Worm (Caenorhabditis elegans) whole organism, late embryonic: ENCODE data around the gene F21C10.5.

ENCODE experiments used
- C08G9.2 ChIP-seq: sonication (generic microtip); optimal IDR thresholded peaks from 2 replicates; lab custom pipeline; 2016; ENCODE audit warnings: mild to moderate bottlenecking, missing genetic modification characterization, moderate library complexity, missing compliant biosample characterization
- F13H6.1 ChIP-seq: sonication (generic microtip); optimal IDR thresholded peaks from 2 replicates; lab custom pipeline; 2016; ENCODE audit warnings: missing genetic modification characterization, missing compliant biosample characterization
- K09A11.1 ChIP-seq: sonication (generic microtip); optimal IDR thresholded peaks from 2 replicates; lab custom pipeline; 2017; ENCODE audit warnings: antibody characterized with exemption, mild to moderate bottlenecking, missing genetic modification characterization, missing compliant biosample characterization; ENCODE audit not compliant: insufficient read depth
- ceh-30 ChIP-seq: fragments of 150-350 bp; optimal IDR thresholded peaks from 2 replicates; lab custom pipeline; 2014; ENCODE audit warnings: missing biosample characterization, missing genetic modification characterization
- ceh-9 ChIP-seq: sonication (generic microtip); optimal IDR thresholded peaks from 2 replicates; lab custom pipeline; 2016; ENCODE audit warnings: mild to moderate bottlenecking, missing genetic modification characterization, inconsistent platforms, missing compliant biosample characterization
- elt-2 ChIP-seq: sonication (generic microtip); optimal IDR thresholded peaks from 2 replicates; lab custom pipeline; 2016; ENCODE audit warnings: missing genetic modification reagents, missing genetic modification characterization, missing compliant biosample characterization
- hlh-13 ChIP-seq: fragments of 200-800 bp; sonication (Bioruptor generic); optimal IDR thresholded peaks from 2 replicates; lab custom pipeline; 2018; ENCODE audit warnings: mild to moderate bottlenecking, missing genetic modification characterization, missing compliant biosample characterization
- nfya-1 ChIP-seq: sonication (generic microtip); optimal IDR thresholded peaks from 2 replicates; lab custom pipeline; 2017; ENCODE audit warnings: missing genetic modification characterization, mild to moderate bottlenecking, missing compliant biosample characterization, antibody characterized with exemption, moderate library complexity
- odd-2 ChIP-seq: sonication (generic microtip); optimal IDR thresholded peaks from 2 replicates; lab custom pipeline; 2017; ENCODE audit warnings: antibody characterized with exemption, mild to moderate bottlenecking, missing genetic modification characterization, missing compliant biosample characterization
- pha-4 ChIP-seq: fragments of 150-350 bp; optimal IDR thresholded peaks from 2 replicates; lab custom pipeline; 2018; ENCODE audit warnings: missing biosample characterization, missing genetic modification reagents, missing genetic modification characterization
- tbx-7 ChIP-seq: sonication (generic microtip); optimal IDR thresholded peaks from 2 replicates; lab custom pipeline; 2016; ENCODE audit warnings: missing genotype, missing genetic modification characterization, missing compliant biosample characterization
- unc-3 ChIP-seq, 2 experiments: fragments of 200-800 bp in 1 of 2; sonication (Bioruptor generic) in 1 of 2; sonication (generic microtip) in 1 of 2; conservative IDR thresholded peaks in 1 of 2; optimal IDR thresholded peaks in 1 of 2; 2 replicates each; pipeline versions ENCODE4 v1.3.6 to Lab custom; 2016 to 2022; ENCODE audit warnings: missing compliant biosample characterization in 2 of 2, missing genetic modification characterization in 2 of 2, missing genetic modification reagents in 1 of 2
- unc-55 ChIP-seq: sonication (generic microtip); optimal IDR thresholded peaks from 2 replicates; lab custom pipeline; 2017; ENCODE audit warnings: missing biosample characterization, missing genetic modification reagents, missing genetic modification characterization

DNA sequence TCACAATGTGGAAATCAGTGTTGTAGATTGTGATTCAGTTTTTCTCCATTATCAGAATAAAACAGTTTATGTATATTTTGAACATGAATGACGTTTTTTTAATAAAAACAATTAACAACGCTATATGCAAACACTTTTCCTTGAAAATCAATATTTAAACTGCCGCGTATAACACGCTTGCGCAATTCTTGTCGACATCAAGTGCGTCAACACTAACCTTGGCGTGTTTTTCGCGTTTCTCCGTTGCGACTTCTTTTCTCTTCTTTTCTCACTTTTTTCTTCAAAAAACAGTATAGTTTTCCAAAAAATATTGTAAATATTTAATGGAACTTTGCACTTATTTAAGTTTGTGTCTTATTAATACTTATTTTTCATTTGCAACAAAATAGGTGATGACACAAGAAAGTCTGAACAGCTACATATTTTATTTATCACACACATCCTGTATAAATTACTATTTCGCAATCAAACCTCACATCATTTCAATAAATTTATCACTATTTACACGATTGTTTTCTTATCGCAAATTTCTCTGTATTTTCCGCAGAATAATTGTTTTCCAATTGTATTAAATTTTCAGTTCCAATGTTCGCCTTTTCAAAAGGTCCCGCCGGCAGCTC, 49.9 kb downstream of the F21C10.5 start, which contains the start of gene spas-1:
- TF ChIP-seq C08G9.2 (tag; lab: Kevin White, UChicago) (peak; percentile 3), nfya-1 (tag; lab: Kevin White, UChicago) (peak; percentile 76), ceh-30 (tag; lab: Kevin White, UChicago) (peak; percentile 39), unc-55 (no peak), unc-3 (GFP tag; conservative IDR thresholded peaks at IDR 0.05; lab: Robert Waterston, UW) (no peak), unc-3 (tag; optimal IDR thresholded peaks at IDR 0.05; lab: Kevin White, UChicago) (peak; percentile 52), tbx-7 (tag; lab: Kevin White, UChicago) (no peak), odd-2 (tag; lab: Kevin White, UChicago) (no peak), K09A11.1 (peak; percentile 34), pha-4 (tag; lab: Kevin White, UChicago) (no peak), hlh-13 (no peak), F13H6.1 (tag; lab: Kevin White, UChicago) (peak; percentile 22), elt-2 (peak; percentile 79), ceh-9 (no peak)
